Worm (Caenorhabditis elegans): ENCODE data around the gene T28H10.2.

The T28H10.2 gene

DNA sequence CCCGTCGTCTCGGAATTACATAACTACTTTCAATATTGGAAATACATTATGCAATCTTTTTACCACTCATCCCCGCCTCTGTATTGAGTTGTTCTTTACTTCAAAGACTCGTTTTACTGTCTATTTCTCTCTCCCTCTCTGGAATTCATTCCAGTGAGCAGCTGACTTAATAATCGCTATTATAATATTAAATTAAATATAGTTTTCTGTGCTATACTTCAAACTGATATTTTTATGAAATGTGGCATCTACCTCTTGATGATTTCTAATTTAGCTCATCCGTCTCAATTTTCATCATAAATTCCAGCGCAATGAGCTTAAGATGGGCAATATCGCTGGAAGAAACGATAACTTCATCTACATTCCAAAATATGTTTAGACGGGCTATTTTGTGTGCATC, 9.3 kb downstream of the T28H10.2 start, which contains the start of gene T28H10.1:
TSS of gene T28H10.1 (plus strand) at position 301 of the 400 bp plus-strand sequence.
- TF ChIP-seq unc-39 (tag; optimal IDR thresholded peaks at IDR 0.05) (no peak), sptf-1 (tag; optimal IDR thresholded peaks at IDR 0.05) (no peak), tbx-8 (GFP tag; optimal IDR thresholded peaks at IDR 0.05) (no peak), unc-62 (GFP tag; optimal IDR thresholded peaks at IDR 0.05) (no peak), ceh-83 (GFP tag; optimal IDR thresholded peaks at IDR 0.05) (no peak), nhr-76 (tag; optimal IDR thresholded peaks at IDR 0.05) (no peak), elt-3 (tag; optimal IDR thresholded peaks at IDR 0.05) (no peak), mab-5 (tag; optimal IDR thresholded peaks at IDR 0.05) (no peak), M03D4.4 (tag; optimal IDR thresholded peaks at IDR 0.05) (no peak), ces-1 (GFP tag; optimal IDR thresholded peaks at IDR 0.05) (no peak), pha-4 (tag; optimal IDR thresholded peaks at IDR 0.05) (no peak), blmp-1 (tag; optimal IDR thresholded peaks at IDR 0.05) (no peak), lsy-2 (tag; optimal IDR thresholded peaks at IDR 0.05) (no peak), lin-13 (tag; optimal IDR thresholded peaks at IDR 0.05) (no peak), ceh-43 (GFP tag; optimal IDR thresholded peaks at IDR 0.05) (no peak), hlh-1 (tag; optimal IDR thresholded peaks at IDR 0.05) (no peak), nhr-2 (tag; optimal IDR thresholded peaks at IDR 0.05) (no peak), nhr-12 (tag; optimal IDR thresholded peaks at IDR 0.05) (no peak), ham-2 (GFP tag; optimal IDR thresholded peaks at IDR 0.05) (no peak), ztf-11 (tag; optimal IDR thresholded peaks at IDR 0.05) (no peak)

DNA sequence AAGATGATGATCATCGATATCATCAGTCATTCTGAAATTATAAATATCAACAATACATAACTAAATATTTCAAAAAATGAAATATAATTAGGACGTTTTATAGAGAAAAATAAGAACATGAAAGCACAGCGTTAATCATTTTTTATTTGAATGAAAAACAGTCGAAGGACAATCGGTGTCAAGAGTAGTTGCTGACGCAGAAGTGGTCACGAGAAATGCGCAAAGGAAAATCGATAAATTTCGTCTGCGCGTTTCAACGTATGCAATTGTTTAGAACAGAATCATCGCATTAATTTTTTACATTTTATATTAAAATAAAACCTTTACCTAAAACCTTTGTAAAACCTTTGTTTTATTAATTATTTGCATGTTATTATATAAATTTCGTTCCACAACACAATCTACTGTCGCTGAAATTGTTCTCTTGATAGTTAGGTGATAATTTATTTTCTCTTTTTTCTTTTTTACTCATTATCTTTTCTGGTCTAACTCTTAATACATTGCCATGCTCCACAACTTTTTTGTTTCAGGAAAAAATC, 15.0 kb downstream of the T28H10.2 start, which contains the start of the genes W04D2.4 and rbm-25:
TSS of gene W04D2.4 (minus strand) at position 31 of the 539 bp plus-strand sequence.
TSS of gene rbm-25 (plus strand) at position 489 of the 539 bp plus-strand sequence.
- TF ChIP-seq unc-62 (GFP tag; optimal IDR thresholded peaks at IDR 0.05): no peak
- peak; percentile 49 for TF ChIP-seq nhr-237 (tag; optimal IDR thresholded peaks at IDR 0.05)
- TF ChIP-seq blmp-1 (tag; optimal IDR thresholded peaks at IDR 0.05): no peak
- peak; percentile 58 for TF ChIP-seq ces-1 (GFP tag; optimal IDR thresholded peaks at IDR 0.05)
- no peak for TF ChIP-seq snpc-4 (tag; optimal IDR thresholded peaks at IDR 0.05)
- TF ChIP-seq mab-5 (tag; optimal IDR thresholded peaks at IDR 0.05): no peak
- TF ChIP-seq mep-1 (tag; optimal IDR thresholded peaks at IDR 0.05): peak; percentile 70
- peak; percentile 60 for TF ChIP-seq lsy-2 (tag; optimal IDR thresholded peaks at IDR 0.05)
- TF ChIP-seq pha-4 (tag; optimal IDR thresholded peaks at IDR 0.05): peak; percentile 70
- TF ChIP-seq ceh-83 (GFP tag; optimal IDR thresholded peaks at IDR 0.05): no peak
- no peak for TF ChIP-seq sptf-1 (tag; optimal IDR thresholded peaks at IDR 0.05)
- TF ChIP-seq M03D4.4 (tag; optimal IDR thresholded peaks at IDR 0.05): no peak
- TF ChIP-seq lin-13 (tag; optimal IDR thresholded peaks at IDR 0.05): peak; percentile 12
- TF ChIP-seq nhr-2 (tag; optimal IDR thresholded peaks at IDR 0.05): peak; percentile 11
- TF ChIP-seq ceh-39 (tag; optimal IDR thresholded peaks at IDR 0.05): peak; percentile 77
- no peak for TF ChIP-seq mls-2 (tag; optimal IDR thresholded peaks at IDR 0.05)
- no peak for TF ChIP-seq drap-1 (GFP tag; optimal IDR thresholded peaks at IDR 0.05)

DNA sequence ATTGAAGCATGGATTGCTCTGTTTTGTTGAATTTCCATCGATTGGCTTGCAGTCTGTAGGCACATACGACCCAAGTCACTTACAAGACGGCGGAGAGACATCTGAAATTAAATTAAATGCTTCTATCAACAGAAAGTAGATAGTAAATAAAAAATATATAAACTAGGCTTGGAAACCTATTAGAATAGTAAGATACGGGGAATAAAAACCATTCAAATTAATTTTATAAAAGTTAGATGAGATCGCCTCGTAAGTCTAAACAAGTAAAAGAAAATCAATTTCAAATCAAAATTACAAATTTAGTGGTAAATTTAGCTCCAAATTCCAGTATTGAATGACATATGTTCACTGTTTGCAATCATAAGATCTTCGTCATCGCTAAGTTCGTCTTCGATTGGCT, 18.2 kb downstream of the T28H10.2 start, which contains the start of gene mrps-11:
TSS of gene mrps-11 (minus strand) at position 101 of the 400 bp plus-strand sequence.
- no peak for TF ChIP-seq hlh-1 (tag; optimal IDR thresholded peaks at IDR 0.05)
- no peak for TF ChIP-seq ham-2 (GFP tag; optimal IDR thresholded peaks at IDR 0.05)
- TF ChIP-seq mab-5 (tag; optimal IDR thresholded peaks at IDR 0.05): no peak
- TF ChIP-seq unc-39 (tag; optimal IDR thresholded peaks at IDR 0.05): no peak
- TF ChIP-seq cnd-1 (tag; optimal IDR thresholded peaks at IDR 0.05): no peak
- TF ChIP-seq blmp-1 (tag; optimal IDR thresholded peaks at IDR 0.05): no peak
- no peak for TF ChIP-seq snpc-4 (tag; optimal IDR thresholded peaks at IDR 0.05)
- no peak for TF ChIP-seq unc-62 (GFP tag; optimal IDR thresholded peaks at IDR 0.05)
- TF ChIP-seq ceh-83 (GFP tag; optimal IDR thresholded peaks at IDR 0.05): no peak

DNA sequence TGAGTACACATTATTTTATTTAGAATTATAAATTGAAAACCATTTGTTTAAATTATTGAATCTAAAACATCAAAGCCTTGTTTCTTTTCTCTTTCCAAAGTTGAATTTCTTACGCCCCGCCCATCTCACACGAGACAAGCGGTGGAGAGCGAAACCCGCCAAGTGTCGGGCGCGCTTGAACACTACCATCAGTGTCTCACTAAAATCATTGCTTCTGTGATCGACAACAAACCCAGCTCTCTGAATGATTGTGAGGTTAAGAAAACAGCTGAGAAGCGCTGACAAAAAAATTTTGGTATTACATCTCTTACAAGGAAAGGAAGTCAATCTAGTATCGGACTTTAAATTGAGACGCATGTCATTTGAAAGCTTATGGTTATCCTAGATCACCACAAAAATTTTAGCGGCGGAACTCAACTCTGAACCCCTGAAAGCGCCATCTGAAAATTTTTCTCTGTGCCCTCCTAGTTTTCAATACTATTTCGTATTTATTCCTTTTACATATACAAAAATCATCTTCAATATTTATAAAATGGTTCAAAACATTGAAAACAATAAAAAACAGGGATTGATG, 21.6 kb downstream of the T28H10.2 start:
- no peak for TF ChIP-seq ces-1 (GFP tag; optimal IDR thresholded peaks at IDR 0.05)
- no peak for TF ChIP-seq bed-3 (GFP tag; optimal IDR thresholded peaks at IDR 0.05)
- no peak for TF ChIP-seq nhr-2 (tag; optimal IDR thresholded peaks at IDR 0.05)
- TF ChIP-seq mab-5 (tag; optimal IDR thresholded peaks at IDR 0.05): no peak
- no peak for TF ChIP-seq unc-120 (tag; optimal IDR thresholded peaks at IDR 0.05; ENCODE audit: poor library complexity, severe bottlenecking)
- TF ChIP-seq ztf-11 (tag; optimal IDR thresholded peaks at IDR 0.05): no peak
- no peak for TF ChIP-seq lsy-2 (tag; optimal IDR thresholded peaks at IDR 0.05)
- TF ChIP-seq unc-62 (GFP tag; optimal IDR thresholded peaks at IDR 0.05): no peak
- no peak for TF ChIP-seq elt-1 (tag; optimal IDR thresholded peaks at IDR 0.05; ENCODE audit: borderline replicate concordance, insufficient read depth)
- TF ChIP-seq nhr-237 (tag; optimal IDR thresholded peaks at IDR 0.05): no peak
- no peak for TF ChIP-seq nhr-12 (tag; optimal IDR thresholded peaks at IDR 0.05)
- no peak for TF ChIP-seq pha-4 (tag; optimal IDR thresholded peaks at IDR 0.05)
- no peak for TF ChIP-seq sptf-1 (tag; optimal IDR thresholded peaks at IDR 0.05)
- no peak for TF ChIP-seq tbx-8 (GFP tag; optimal IDR thresholded peaks at IDR 0.05)
- no peak for TF ChIP-seq blmp-1 (tag; optimal IDR thresholded peaks at IDR 0.05)
- no peak for TF ChIP-seq mep-1 (tag; optimal IDR thresholded peaks at IDR 0.05)
- TF ChIP-seq nhr-28 (tag; optimal IDR thresholded peaks at IDR 0.05): no peak
- TF ChIP-seq mls-2 (tag; optimal IDR thresholded peaks at IDR 0.05): no peak
- TF ChIP-seq sem-2 (GFP tag; optimal IDR thresholded peaks at IDR 0.05): no peak
- TF ChIP-seq M03D4.4 (tag; optimal IDR thresholded peaks at IDR 0.05): no peak

Data from whole organism, mixed stage, embryonic.